Worm (Caenorhabditis elegans) whole organism, L1 larva: ENCODE results near the gene bus-2.

ENCODE experiments used
- C04F5.9 ChIP-seq: sonication (generic microtip); optimal IDR thresholded peaks from 2 replicates; lab custom pipeline; 2016; ENCODE audit warnings: missing genetic modification characterization, missing compliant biosample characterization
- F16B12.6 ChIP-seq: fragments of 150-350 bp; optimal IDR thresholded peaks from 2 replicates; lab custom pipeline; 2014; ENCODE audit warnings: missing biosample characterization, missing genetic modification characterization
- Y116A8C.19 ChIP-seq: sonication (generic microtip); optimal IDR thresholded peaks from 2 replicates; lab custom pipeline; 2016; ENCODE audit warnings: missing compliant biosample characterization, missing genetic modification characterization, borderline replicate concordance
- alr-1 ChIP-seq: fragments of 200-800 bp; sonication (Bioruptor generic); optimal IDR thresholded peaks from 2 replicates; lab custom pipeline; 2018; ENCODE audit warnings: borderline replicate concordance, mild to moderate bottlenecking, missing genetic modification characterization, missing compliant biosample characterization
- aly-2 ChIP-seq: fragments of 150-350 bp; optimal IDR thresholded peaks from 2 replicates; lab custom pipeline; 2014; ENCODE audit warnings: missing biosample characterization, missing genetic modification characterization
- blmp-1 ChIP-seq: fragments of 150-350 bp; optimal IDR thresholded peaks from 2 replicates; lab custom pipeline; 2014; ENCODE audit warnings: missing biosample characterization, missing genetic modification characterization
- ceh-63 ChIP-seq: fragments of 200-800 bp; sonication (Bioruptor generic); optimal IDR thresholded peaks from 2 replicates; lab custom pipeline; 2018; ENCODE audit warnings: mild to moderate bottlenecking, missing genetic modification characterization, missing compliant biosample characterization
- ceh-8 ChIP-seq: fragments of 200-800 bp; sonication (Bioruptor generic); optimal IDR thresholded peaks from 2 replicates; lab custom pipeline; 2018; ENCODE audit warnings: mild to moderate bottlenecking, missing genetic modification characterization, moderate library complexity, missing compliant biosample characterization
- efl-1 ChIP-seq, 4 experiments: fragments of 150-350 bp; optimal IDR thresholded peaks in 3 of 4; peaks in 1 of 4; 1 replicate in 1 of 4; 2 replicates in 3 of 4; lab custom pipeline; 2014; ENCODE audit warnings: missing biosample characterization in 2 of 4, missing genetic modification characterization in 2 of 4, missing genetic modification reagents in 2 of 4
- efl-3 ChIP-seq: fragments of 200-800 bp; sonication (Bioruptor generic); optimal IDR thresholded peaks from 2 replicates; lab custom pipeline; 2018; ENCODE audit warnings: mild to moderate bottlenecking, missing genetic modification characterization, missing compliant biosample characterization
- egl-27 ChIP-seq, 2 experiments: fragments of 150-350 bp in 1 of 2; sonication (generic microtip); optimal IDR thresholded peaks; 3 replicates each; lab custom pipeline; 2017 to 2018; ENCODE audit warnings: missing biosample characterization in 2 of 2, missing genetic modification characterization in 2 of 2, missing genetic modification reagents in 2 of 2
- elt-3 ChIP-seq, 6 experiments: fragments of 150-350 bp in 1 of 6; sonication (generic microtip); optimal IDR thresholded peaks; 2 replicates each; lab custom pipeline; 2017 to 2018; ENCODE audit warnings: missing biosample characterization in 6 of 6, missing genetic modification characterization in 6 of 6, inconsistent platforms in 1 of 6
- grh-1 ChIP-seq: fragments of 200-800 bp; sonication (Bioruptor generic); IDR thresholded peaks from 2 replicates; pipeline ENCODE4 v1.3.6; 2022; ENCODE audit warnings: missing genetic modification reagents, missing genetic modification characterization, missing compliant biosample characterization
- hlh-4 ChIP-seq: sonication (generic microtip); optimal IDR thresholded peaks from 2 replicates; lab custom pipeline; 2016; ENCODE audit warnings: mild to moderate bottlenecking, missing genetic modification characterization, missing compliant biosample characterization
- lin-14 ChIP-seq: fragments of 200-800 bp; sonication (Bioruptor generic); optimal IDR thresholded peaks from 2 replicates; lab custom pipeline; 2018; ENCODE audit warnings: mild to moderate bottlenecking, missing genetic modification characterization, moderate library complexity, missing compliant biosample characterization
- lir-3 ChIP-seq: sonication (generic microtip); optimal IDR thresholded peaks from 2 replicates; lab custom pipeline; 2016; ENCODE audit warnings: mild to moderate bottlenecking, missing genetic modification characterization, moderate library complexity, missing compliant biosample characterization; ENCODE audit not compliant: poor library complexity
- lsy-2 ChIP-seq, 2 experiments: fragments of 150-350 bp; optimal IDR thresholded peaks; 2 replicates each; lab custom pipeline; 2014; ENCODE audit warnings: missing biosample characterization in 2 of 2, missing genetic modification characterization in 2 of 2
- mab-9 ChIP-seq: fragments of 200-800 bp; sonication (Bioruptor generic); IDR thresholded peaks from 2 replicates; pipeline ENCODE4 v1.3.6; 2022; ENCODE audit warnings: missing genetic modification reagents, missing genetic modification characterization, missing compliant biosample characterization
- mdl-1 ChIP-seq, 2 experiments: fragments of 150-350 bp; optimal IDR thresholded peaks; 2 replicates each; lab custom pipeline; 2014 to 2017; ENCODE audit warnings: missing biosample characterization in 2 of 2, missing genetic modification characterization in 2 of 2, inconsistent platforms in 1 of 2
- mef-2 ChIP-seq: fragments of 150-350 bp; optimal IDR thresholded peaks from 2 replicates; lab custom pipeline; 2014; ENCODE audit warnings: missing biosample characterization, missing genetic modification characterization
- nhr-20 ChIP-seq: sonication (generic microtip); optimal IDR thresholded peaks from 2 replicates; lab custom pipeline; 2016; ENCODE audit warnings: mild to moderate bottlenecking, missing genetic modification characterization, missing compliant biosample characterization
- nhr-28 ChIP-seq: fragments of 150-350 bp; optimal IDR thresholded peaks from 2 replicates; lab custom pipeline; 2014; ENCODE audit warnings: missing biosample characterization, missing genetic modification characterization
- nhr-47 ChIP-seq: sonication (generic microtip); optimal IDR thresholded peaks from 2 replicates; lab custom pipeline; 2016; ENCODE audit warnings: mild to moderate bottlenecking, missing genetic modification characterization, moderate library complexity, missing compliant biosample characterization
- nhr-71 ChIP-seq: sonication (generic microtip); optimal IDR thresholded peaks from 2 replicates; lab custom pipeline; 2016; ENCODE audit warnings: mild to moderate bottlenecking, missing genetic modification characterization, moderate library complexity, missing compliant biosample characterization
- nhr-76 ChIP-seq: sonication (generic microtip); optimal IDR thresholded peaks from 2 replicates; lab custom pipeline; 2017; ENCODE audit warnings: missing biosample characterization, missing genetic modification characterization
- nhr-77 ChIP-seq: fragments of 150-350 bp; optimal IDR thresholded peaks from 2 replicates; lab custom pipeline; 2014; ENCODE audit warnings: missing biosample characterization, missing genetic modification characterization
- nhr-84 ChIP-seq: sonication (generic microtip); optimal IDR thresholded peaks from 2 replicates; lab custom pipeline; 2017; ENCODE audit warnings: missing biosample characterization, missing genetic modification characterization
- nhr-85 ChIP-seq: sonication (generic microtip); peaks from one replicate; lab custom pipeline; 2016; ENCODE audit warnings: missing genetic modification characterization, inconsistent platforms, missing compliant biosample characterization
- pag-3 ChIP-seq: sonication (generic microtip); optimal IDR thresholded peaks from 2 replicates; lab custom pipeline; 2017; ENCODE audit warnings: missing genetic modification characterization, mild to moderate bottlenecking, missing compliant biosample characterization, antibody characterized with exemption, borderline replicate concordance; ENCODE audit not compliant: insufficient read depth
- snu-23 ChIP-seq: sonication (generic microtip); optimal IDR thresholded peaks from 2 replicates; lab custom pipeline; 2016; ENCODE audit warnings: missing genetic modification characterization, missing compliant biosample characterization
- swsn-7 ChIP-seq: sonication (generic microtip); optimal IDR thresholded peaks from 2 replicates; lab custom pipeline; 2016; ENCODE audit warnings: missing genetic modification characterization, missing compliant biosample characterization
- tlp-1 ChIP-seq: fragments of 150-350 bp; optimal IDR thresholded peaks from 2 replicates; lab custom pipeline; 2014; ENCODE audit warnings: missing biosample characterization, missing genetic modification characterization
- unc-62 ChIP-seq: fragments of 150-350 bp; optimal IDR thresholded peaks from 2 replicates; lab custom pipeline; 2014; ENCODE audit warnings: missing biosample characterization, missing genetic modification reagents, missing genetic modification characterization
- vab-15 ChIP-seq: sonication (generic microtip); optimal IDR thresholded peaks from 2 replicates; lab custom pipeline; 2017; ENCODE audit warnings: missing genotype, mild to moderate bottlenecking, missing genetic modification characterization, missing compliant biosample characterization
- xbp-1 ChIP-seq: sonication (generic microtip); optimal IDR thresholded peaks from 2 replicates; lab custom pipeline; 2016; ENCODE audit warnings: missing genetic modification characterization, missing compliant biosample characterization
- zag-1 ChIP-seq: fragments of 150-350 bp; optimal IDR thresholded peaks from 2 replicates; lab custom pipeline; 2014; ENCODE audit warnings: missing biosample characterization, missing genetic modification characterization
- ztf-11 ChIP-seq, 2 experiments: sonication (generic microtip); optimal IDR thresholded peaks; 2 replicates each; lab custom pipeline; 2016 to 2017; ENCODE audit warnings: missing genetic modification characterization in 2 of 2, missing biosample characterization in 1 of 2, missing compliant biosample characterization in 1 of 2

bus-2 gene

DNA sequence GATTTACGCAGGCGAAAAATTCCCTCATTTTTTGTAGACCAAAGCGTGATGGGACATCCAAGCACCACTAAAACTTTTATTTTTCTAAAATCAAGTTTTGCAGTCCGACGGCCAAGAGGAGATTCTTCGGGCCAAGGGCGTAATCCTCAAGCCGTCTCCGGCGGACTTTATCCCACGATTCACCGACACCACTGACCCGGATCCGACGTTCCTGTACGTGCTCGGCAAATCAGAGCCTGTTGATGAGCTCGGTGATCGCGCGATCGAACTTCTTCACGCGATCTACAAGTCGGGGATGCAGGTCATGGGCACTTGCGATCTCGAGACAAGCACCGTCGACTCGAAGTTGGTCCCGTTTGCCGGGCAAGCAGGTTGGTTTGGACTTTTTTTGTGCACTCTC lies 13.9 kb downstream of the bus-2 start:
- TF ChIP-seq efl-1 (optimal IDR thresholded peaks at IDR 0.05; lab: Kevin White, UChicago) = no peak
- no peak for TF ChIP-seq efl-1 (GFP tag; optimal IDR thresholded peaks at IDR 0.05 in 1 of 2; lab: Kevin White, UChicago)
- no peak for TF ChIP-seq hlh-4
- no peak for TF ChIP-seq pag-3 (tag; lab: Kevin White, UChicago)
- TF ChIP-seq ceh-63 (GFP tag; lab: Kevin White, UChicago) = no peak

DNA sequence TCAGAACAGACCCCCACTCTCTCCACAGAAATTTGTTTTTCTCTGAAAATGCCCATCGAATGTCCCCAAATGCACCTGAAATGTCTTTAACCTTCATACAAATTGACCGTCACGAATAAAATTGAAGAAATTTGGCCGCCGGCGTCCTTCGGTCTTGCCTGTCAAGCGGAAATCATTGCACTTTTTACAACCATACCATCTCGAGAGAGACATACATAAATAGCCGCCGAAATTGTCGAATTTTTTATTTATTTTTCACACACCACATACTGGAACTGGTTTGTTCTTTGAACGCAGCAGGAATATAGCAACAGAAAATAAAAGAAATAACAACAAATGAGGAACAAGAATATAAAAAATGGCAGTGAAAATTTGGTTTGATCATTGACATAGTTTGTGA lies 16.0 kb downstream of the bus-2 start:
- TF ChIP-seq nhr-77 (tag; lab: Kevin White, UChicago) (no peak), unc-62 (GFP tag; lab: Kevin White, UChicago) (no peak), blmp-1 (peak; percentile 20), efl-1 (optimal IDR thresholded peaks at IDR 0.05; lab: Kevin White, UChicago) (no peak), efl-1 (GFP tag; optimal IDR thresholded peaks at IDR 0.05 in 1 of 2; lab: Kevin White, UChicago) (peak in 1 of 2 experiments; percentile 51), snu-23 (GFP tag; lab: Kevin White, UChicago) (peak; percentile 6), nhr-84 (tag; lab: Kevin White, UChicago) (no peak), lsy-2 (tag; optimal IDR thresholded peaks at IDR 0.05; lab: Kevin White, UChicago) (peak in 1 of 2 experiments; percentile 17), lin-14 (GFP tag; lab: Kevin White, UChicago) (peak; percentile 34)
- TF ChIP-seq, all 84 proteins: peak for 5

DNA sequence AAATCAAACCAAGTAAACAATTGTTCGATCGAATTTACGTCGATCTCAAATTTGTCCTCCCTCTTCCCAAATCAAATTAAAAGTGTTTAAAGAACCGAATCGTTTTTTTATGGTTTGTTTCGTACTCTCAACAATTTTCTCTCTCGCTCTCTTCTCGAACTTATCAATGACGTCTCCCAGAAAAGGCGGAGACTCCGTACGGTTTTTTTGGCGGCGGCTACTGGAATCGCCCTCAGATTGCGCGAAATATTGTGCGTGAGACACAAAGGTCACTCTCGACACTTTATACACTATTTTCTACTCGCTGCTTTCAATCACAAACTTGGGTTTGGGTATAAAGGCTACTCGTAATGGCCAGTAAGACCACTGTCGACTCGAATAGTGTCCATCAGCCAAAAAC lies 20.8 kb downstream of the bus-2 start, which contains the start of gene epic-2:
Gene epic-2 (plus strand): TSS at position 317 of the 400 bp plus-strand sequence.
- no peak for TF ChIP-seq alr-1 (tag; lab: Kevin White, UChicago)
- TF ChIP-seq lin-14 (GFP tag; lab: Kevin White, UChicago) = peak; percentile 31
- peak; percentile 6; the same call in 1 of the 2 replicates for TF ChIP-seq grh-1 (GFP tag; lab: Robert Waterston, UW)
- TF ChIP-seq nhr-47 (tag; lab: Kevin White, UChicago) = no peak
- TF ChIP-seq elt-3 (tag; optimal IDR thresholded peaks at IDR 0.05; lab: Kevin White, UChicago) = peak in 3 of 6 experiments; percentile 3 to 68 (median 23)
- TF ChIP-seq nhr-20 (tag; lab: Kevin White, UChicago) = no peak
- peak; percentile 65 for TF ChIP-seq nhr-85 (tag; lab: Kevin White, UChicago)
- peak; percentile 5 for TF ChIP-seq xbp-1 (tag; lab: Kevin White, UChicago)
- no peak for TF ChIP-seq swsn-7 (tag; lab: Kevin White, UChicago)
- no peak for TF ChIP-seq zag-1 (tag; lab: Kevin White, UChicago)
- no peak for TF ChIP-seq mdl-1 (tag; optimal IDR thresholded peaks at IDR 0.05; lab: Kevin White, UChicago)
- no peak for TF ChIP-seq F16B12.6 (tag; lab: Kevin White, UChicago)
- TF ChIP-seq blmp-1 = peak; percentile 17
- TF ChIP-seq hlh-4 = no peak
- no peak for TF ChIP-seq egl-27 (tag; optimal IDR thresholded peaks at IDR 0.05; lab: Kevin White, UChicago)
- TF ChIP-seq Y116A8C.19 (tag; lab: Kevin White, UChicago) = no peak

DNA sequence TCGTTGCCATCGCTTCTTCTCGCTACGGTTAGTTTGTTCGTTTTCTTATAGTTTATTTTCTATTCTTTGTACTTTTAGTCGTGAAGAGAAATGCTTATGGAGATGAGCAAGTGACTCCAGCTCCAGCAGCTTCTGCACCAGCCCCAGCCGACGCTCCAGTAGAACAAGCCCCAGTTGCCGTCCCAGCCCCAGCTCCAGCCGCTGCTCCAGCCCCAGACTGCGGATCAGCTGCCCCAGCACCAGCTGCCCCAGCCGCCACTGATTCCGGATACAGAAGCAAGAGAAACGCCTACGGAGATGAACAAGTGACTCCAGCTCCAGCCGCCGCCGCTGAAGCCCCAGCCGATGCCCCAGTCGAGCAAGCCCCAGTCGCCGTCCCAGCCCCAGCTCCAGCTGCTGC lies 21.2 kb downstream of the bus-2 start:
- 0 out of 2 replicates have a peak, but pooled peaks have one; percentile 19 for TF ChIP-seq mab-9 (GFP tag; lab: Robert Waterston, UW)

DNA sequence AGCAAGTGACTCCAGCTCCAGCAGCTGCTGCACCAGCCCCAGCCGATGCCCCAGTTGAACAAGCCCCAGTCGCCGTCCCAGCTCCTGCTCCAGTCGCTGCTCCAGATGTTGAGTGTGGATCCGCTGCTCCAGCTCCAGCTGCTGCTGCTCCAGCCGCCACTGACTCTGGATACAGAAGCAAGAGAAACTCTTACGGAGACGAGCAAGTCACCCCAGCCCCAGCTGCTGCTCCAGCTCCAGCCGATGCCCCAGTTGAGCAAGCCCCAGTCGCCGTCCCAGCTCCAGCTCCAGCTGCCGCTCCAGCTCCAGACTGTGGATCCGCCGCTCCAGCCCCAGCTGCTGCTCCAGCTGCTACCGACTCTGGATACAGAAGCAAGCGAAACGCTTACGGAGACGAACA lies 21.9 kb downstream of the bus-2 start:
- TF ChIP-seq C04F5.9 (tag; lab: Kevin White, UChicago) (no peak), efl-1 (optimal IDR thresholded peaks at IDR 0.05; lab: Kevin White, UChicago) (no peak), efl-1 (GFP tag; optimal IDR thresholded peaks at IDR 0.05 in 1 of 2; lab: Kevin White, UChicago) (peak in 1 of 2 experiments; percentile 15)
- TF ChIP-seq, all 84 proteins: peak for 1

DNA sequence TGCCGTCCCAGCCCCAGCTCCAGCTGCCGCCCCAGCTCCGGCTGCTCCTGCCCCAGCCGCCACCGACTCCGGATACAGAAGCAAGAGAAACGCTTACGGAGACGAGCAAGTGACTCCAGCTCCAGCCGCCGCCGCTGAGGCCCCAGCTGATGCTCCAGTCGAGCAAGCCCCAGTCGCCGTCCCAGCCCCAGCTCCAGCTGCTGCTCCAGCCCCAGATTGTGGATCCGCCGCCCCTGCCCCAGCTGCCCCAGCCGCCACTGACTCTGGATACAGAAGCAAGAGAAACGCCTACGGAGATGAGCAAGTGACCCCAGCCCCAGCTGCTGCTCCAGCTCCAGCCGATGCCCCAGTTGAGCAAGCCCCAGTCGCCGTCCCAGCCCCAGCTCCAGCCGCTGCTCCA lies 22.8 kb downstream of the bus-2 start:
- TF ChIP-seq ceh-8 (GFP tag; lab: Kevin White, UChicago) = peak; percentile 49

DNA sequence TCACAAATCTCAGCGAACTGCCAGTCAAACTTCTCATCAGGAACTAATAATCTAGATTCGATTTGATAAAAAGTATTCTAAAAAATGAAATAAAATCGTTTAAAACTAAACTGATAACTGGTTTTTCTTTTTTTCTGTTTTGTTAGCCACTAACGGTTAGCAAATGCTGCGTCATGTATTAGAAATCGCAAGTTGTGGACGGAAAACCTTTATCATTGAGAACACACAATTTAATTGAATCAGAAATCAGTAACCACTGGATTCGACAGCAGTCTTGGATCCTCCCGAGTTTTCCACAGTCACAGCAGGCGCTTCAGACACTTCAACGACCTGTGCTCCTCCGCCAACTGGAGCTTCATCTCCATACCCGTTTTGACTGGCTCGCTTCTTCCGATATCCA lies 23.3 kb downstream of the bus-2 start:
- TF ChIP-seq nhr-71 (tag; lab: Kevin White, UChicago) (peak; percentile 25), nhr-20 (tag; lab: Kevin White, UChicago) (peak; percentile 12), aly-2 (peak; percentile 95), ceh-63 (GFP tag; lab: Kevin White, UChicago) (no peak), grh-1 (GFP tag; lab: Robert Waterston, UW) (0 out of 2 replicates have a peak, but pooled peaks have one; percentile 31), nhr-47 (tag; lab: Kevin White, UChicago) (peak; percentile 11), mef-2 (tag; lab: Kevin White, UChicago) (no peak), unc-62 (GFP tag; lab: Kevin White, UChicago) (no peak), lir-3 (tag; lab: Kevin White, UChicago) (no peak), nhr-76 (tag; lab: Kevin White, UChicago) (no peak), tlp-1 (tag; lab: Kevin White, UChicago) (no peak), nhr-28 (tag; lab: Kevin White, UChicago) (no peak), hlh-4 (no peak), vab-15 (tag; lab: Kevin White, UChicago) (no peak), ztf-11 (tag; optimal IDR thresholded peaks at IDR 0.05; lab: Kevin White, UChicago) (no peak), efl-1 (optimal IDR thresholded peaks at IDR 0.05; lab: Kevin White, UChicago) (no peak), efl-1 (GFP tag; optimal IDR thresholded peaks at IDR 0.05 in 1 of 2; lab: Kevin White, UChicago) (peak in 1 of 2 experiments; percentile 72), efl-3 (GFP tag; lab: Kevin White, UChicago) (no peak)
